Worm (Caenorhabditis elegans) whole organism, L4 larva: Measurements from ENCODE around the gene krr-1.

Experiments
- ama-1 ChIP-seq: fragments of 150-350 bp; optimal IDR thresholded peaks from 2 replicates; lab custom pipeline; 2014; ENCODE audit warnings: inconsistent platforms, mixed read lengths
- ceh-62 ChIP-seq: sonication (generic microtip); optimal IDR thresholded peaks from 2 replicates; lab custom pipeline; 2017; ENCODE audit warnings: missing biosample characterization, missing genetic modification characterization
- dve-1 ChIP-seq: sonication (generic microtip); optimal IDR thresholded peaks from 2 replicates; lab custom pipeline; 2017; ENCODE audit warnings: antibody characterized with exemption, mild to moderate bottlenecking, missing genetic modification characterization, missing compliant biosample characterization; ENCODE audit not compliant: insufficient read depth
- egl-43 ChIP-seq: fragments of 200-800 bp; sonication (Bioruptor generic); IDR thresholded peaks from 2 replicates; pipeline ENCODE4 v1.3.6; 2022; ENCODE audit warnings: missing genetic modification reagents, missing genetic modification characterization, missing compliant biosample characterization
- hlh-30 ChIP-seq: sonication (generic microtip); optimal IDR thresholded peaks from 2 replicates; lab custom pipeline; 2017; ENCODE audit warnings: antibody characterized with exemption, mild to moderate bottlenecking, missing genetic modification characterization, missing compliant biosample characterization; ENCODE audit not compliant: insufficient read depth
- lim-7 ChIP-seq: fragments of 200-800 bp; sonication (Bioruptor generic); IDR thresholded peaks from 2 replicates; pipeline ENCODE4 v1.3.6; 2022; ENCODE audit warnings: missing genetic modification characterization, missing compliant biosample characterization
- lin-13 ChIP-seq: fragments of 150-350 bp; optimal IDR thresholded peaks from 2 replicates; lab custom pipeline; 2014; ENCODE audit warnings: missing biosample characterization, missing genetic modification reagents, missing genetic modification characterization
- lin-38 ChIP-seq: fragments of 200-800 bp; sonication (Bioruptor generic); IDR thresholded peaks from 2 replicates; pipeline ENCODE4 v1.3.6; 2022; ENCODE audit warnings: missing genetic modification reagents, missing genetic modification characterization, missing compliant biosample characterization
- nhr-237 ChIP-seq: sonication (generic microtip); optimal IDR thresholded peaks from 2 replicates; lab custom pipeline; 2017; ENCODE audit warnings: missing biosample characterization, missing genetic modification characterization
- nhr-28 ChIP-seq: fragments of 150-350 bp; optimal IDR thresholded peaks from 2 replicates; lab custom pipeline; 2014; ENCODE audit warnings: missing biosample characterization, missing genetic modification characterization
- tag-97 ChIP-seq: fragments of 200-800 bp; sonication (Bioruptor generic); IDR thresholded peaks from 2 replicates; pipeline ENCODE4 v1.3.6; 2022; ENCODE audit warnings: missing genetic modification characterization, missing compliant biosample characterization

ce11 chrV:7197036-7197435 is 34.0 kb upstream of the krr-1 start:
- no peak for TF ChIP-seq nhr-237 (tag; lab: Kevin White, UChicago)
- TF ChIP-seq hlh-30 (tag; lab: Kevin White, UChicago), result no peak
- no peak for TF ChIP-seq lin-38 (GFP tag; lab: Robert Waterston, UW)
- TF ChIP-seq dve-1 (tag; lab: Kevin White, UChicago), result no peak
- no peak for TF ChIP-seq ama-1 (lab: Kevin White, UChicago)
- TF ChIP-seq nhr-28 (tag; lab: Kevin White, UChicago), result no peak
- 0 out of 2 replicates have a peak, but pooled peaks have one; percentile 49 for TF ChIP-seq lim-7
- no peak for TF ChIP-seq tag-97 (GFP tag; lab: Robert Waterston, UW)
- no peak for TF ChIP-seq lin-13 (GFP tag; lab: Kevin White, UChicago)
- TF ChIP-seq egl-43 (GFP tag; lab: Robert Waterston, UW), result no peak
- TF ChIP-seq ceh-62 (tag; lab: Kevin White, UChicago), result no peak
